Fruit fly (Drosophila melanogaster): Measurements from ENCODE around the gene Nin.
A peak's percentile ranks its signal among the peaks of the same experiment; 100 is the strongest.

Nin gene

dm6 chr2L:5249766-5250165, 28.6 kb downstream of the Nin start:
- no peak for TF ChIP-seq sv (GFP tag; optimal IDR thresholded peaks at IDR 0.05)
- peak; percentile 75 for TF ChIP-seq Hnf4 (GFP tag; optimal IDR thresholded peaks at IDR 0.05)
- peak; percentile 18 for TF ChIP-seq dmrt93B (GFP tag; optimal IDR thresholded peaks at IDR 0.05)
- TF ChIP-seq Abd-B (GFP tag; optimal IDR thresholded peaks at IDR 0.05), result no peak
- TF ChIP-seq Sp1 (GFP tag; optimal IDR thresholded peaks at IDR 0.05), result peak; percentile 71
- TF ChIP-seq OdsH (GFP tag; optimal IDR thresholded peaks at IDR 0.05), result peak; percentile 63
- peak; percentile 51 for TF ChIP-seq tai (GFP tag; optimal IDR thresholded peaks at IDR 0.05)
- peak; percentile 77 for TF ChIP-seq CrebA (GFP tag; optimal IDR thresholded peaks at IDR 0.05; ENCODE audit: borderline replicate concordance)
- peak; percentile 41 for TF ChIP-seq Hr83 (GFP tag; optimal IDR thresholded peaks at IDR 0.05; ENCODE audit: poor library complexity, severe bottlenecking)
- TF ChIP-seq fru (GFP tag; optimal IDR thresholded peaks at IDR 0.05), result peak; percentile 81
- peak; percentile 26 for TF ChIP-seq Jra (GFP tag; optimal IDR thresholded peaks at IDR 0.05)
- peak; percentile 71 for TF ChIP-seq HLH106 (tag; optimal IDR thresholded peaks at IDR 0.05)
- TF ChIP-seq dl (GFP tag; optimal IDR thresholded peaks at IDR 0.05; ENCODE audit: insufficient read depth in 1 of 2, partially characterized antibody in 2 of 2), result no peak
- peak; percentile 32 for TF ChIP-seq CG32264 (GFP tag; optimal IDR thresholded peaks at IDR 0.05)
- TF ChIP-seq Myc (optimal IDR thresholded peaks at IDR 0.05), result no peak
- no peak for TF ChIP-seq jim (GFP tag; optimal IDR thresholded peaks at IDR 0.05)
- peak; percentile 67 for TF ChIP-seq rgr (GFP tag; optimal IDR thresholded peaks at IDR 0.05)
- TF ChIP-seq CG9705 (GFP tag; optimal IDR thresholded peaks at IDR 0.05), result peak; percentile 61
- TF ChIP-seq psq (GFP tag; optimal IDR thresholded peaks at IDR 0.05), result peak; percentile 75
- TF ChIP-seq h (GFP tag; optimal IDR thresholded peaks at IDR 0.05), result peak; percentile 84
- TF ChIP-seq dsf (GFP tag; optimal IDR thresholded peaks at IDR 0.05; ENCODE audit: borderline replicate concordance), result no peak
- no peak for TF ChIP-seq Dfd (GFP tag; optimal IDR thresholded peaks at IDR 0.05)
- TF ChIP-seq woc (GFP tag; optimal IDR thresholded peaks at IDR 0.05), result peak; percentile 87
- TF ChIP-seq foxo (GFP tag; optimal IDR thresholded peaks at IDR 0.05), result peak in 1 of 2 experiments; percentile 80
- no peak for TF ChIP-seq N (GFP tag; optimal IDR thresholded peaks at IDR 0.05)
- TF ChIP-seq ey (GFP tag; optimal IDR thresholded peaks at IDR 0.05), result peak; percentile 73
- peak; percentile 62 for TF ChIP-seq brk (GFP tag; optimal IDR thresholded peaks at IDR 0.05)
- TF ChIP-seq br (GFP tag; optimal IDR thresholded peaks at IDR 0.05), result peak; percentile 84
- TF ChIP-seq Rel (GFP tag; optimal IDR thresholded peaks at IDR 0.05), result no peak
- peak; percentile 36 for TF ChIP-seq Rel (tag; optimal IDR thresholded peaks at IDR 0.05)

- no peak for TF ChIP-seq Rel (GFP tag; optimal IDR thresholded peaks at IDR 0.05)
- peak; percentile 80 for TF ChIP-seq Rel (tag; optimal IDR thresholded peaks at IDR 0.05)
- TF ChIP-seq CrebA (GFP tag; optimal IDR thresholded peaks at IDR 0.05; ENCODE audit: borderline replicate concordance), result no peak
Measured at dm6 chr2L:5248582-5248981, 29.8 kb downstream of the Nin start.

- no peak for TF ChIP-seq ey (GFP tag; optimal IDR thresholded peaks at IDR 0.05)
- no peak for TF ChIP-seq usp (GFP tag; optimal IDR thresholded peaks at IDR 0.05)
Measured at dm6 chr2L:5247812-5248211, 30.5 kb downstream of the Nin start.

dm6 chr2L:5247384-5247783, 31.0 kb downstream of the Nin start:
- peak; percentile 26 for TF ChIP-seq fru (GFP tag; optimal IDR thresholded peaks at IDR 0.05)
- TF ChIP-seq foxo (GFP tag; optimal IDR thresholded peaks at IDR 0.05), result peak in 1 of 2 experiments; percentile 11
- TF ChIP-seq rgr (GFP tag; optimal IDR thresholded peaks at IDR 0.05), result peak; percentile 15
- TF ChIP-seq h (GFP tag; optimal IDR thresholded peaks at IDR 0.05), result peak; percentile 17
- TF ChIP-seq Myc (optimal IDR thresholded peaks at IDR 0.05), result no peak
- peak; percentile 17 for TF ChIP-seq psq (GFP tag; optimal IDR thresholded peaks at IDR 0.05)

- TF ChIP-seq Dif (GFP tag; optimal IDR thresholded peaks at IDR 0.05; ENCODE audit: partially characterized antibody) (no peak), OdsH (GFP tag; optimal IDR thresholded peaks at IDR 0.05) (peak; percentile 5), br (GFP tag; optimal IDR thresholded peaks at IDR 0.05) (peak; percentile 27), tai (GFP tag; optimal IDR thresholded peaks at IDR 0.05) (no peak), psq (GFP tag; optimal IDR thresholded peaks at IDR 0.05) (peak; percentile 15), fru (GFP tag; optimal IDR thresholded peaks at IDR 0.05) (peak; percentile 25), Myc (optimal IDR thresholded peaks at IDR 0.05) (no peak), foxo (GFP tag; optimal IDR thresholded peaks at IDR 0.05) (peak in 1 of 2 experiments; percentile 45), Sp1 (GFP tag; optimal IDR thresholded peaks at IDR 0.05) (peak; percentile 14), rgr (GFP tag; optimal IDR thresholded peaks at IDR 0.05) (peak; percentile 47), h (GFP tag; optimal IDR thresholded peaks at IDR 0.05) (peak; percentile 13), Mio (GFP tag; optimal IDR thresholded peaks at IDR 0.05) (no peak)
Measured at dm6 chr2L:5245363-5245892, 32.9 kb downstream of the Nin start.
